Fruit fly (Drosophila melanogaster) whole organism, embryonic: ENCODE results near the gene CG33703.

Experiments used
- Blimp-1 ChIP-seq: fragments of 200-800 bp; sonication (Bioruptor generic); optimal IDR thresholded peaks from 3 replicates; lab custom pipeline; 2018; ENCODE audit warnings: missing biosample characterization, missing genetic modification characterization, mild to moderate bottlenecking, moderate library complexity, missing genetic modification reagents
- CG10147 ChIP-seq: fragments of 200-800 bp; sonication (Bioruptor generic); optimal IDR thresholded peaks from 2 replicates; lab custom pipeline; 2019; ENCODE audit warnings: missing biosample characterization, mild to moderate bottlenecking, missing genetic modification characterization, moderate library complexity
- CG10431 ChIP-seq: fragments of 200-800 bp; sonication (Bioruptor generic); optimal IDR thresholded peaks from 3 replicates; lab custom pipeline; 2018; ENCODE audit warnings: missing biosample characterization, mild to moderate bottlenecking, missing genetic modification characterization
- CG11398 ChIP-seq: fragments of 200-800 bp; sonication (Bioruptor generic); optimal IDR thresholded peaks from 2 replicates; lab custom pipeline; 2016; ENCODE audit warnings: missing biosample characterization, missing genetic modification characterization
- CG12391 ChIP-seq: fragments of 200-800 bp; sonication (Bioruptor generic); optimal IDR thresholded peaks from 3 replicates; lab custom pipeline; 2018; ENCODE audit warnings: missing biosample characterization, mild to moderate bottlenecking, missing genetic modification characterization, moderate library complexity
- CG13624 ChIP-seq: fragments of 200-800 bp; sonication (Bioruptor generic); optimal IDR thresholded peaks from 2 replicates; lab custom pipeline; 2016; ENCODE audit warnings: missing biosample characterization, missing genetic modification characterization
- CG18599 ChIP-seq: fragments of 200-800 bp; sonication (Bioruptor generic); optimal IDR thresholded peaks from 3 replicates; lab custom pipeline; 2017; ENCODE audit warnings: missing biosample characterization, missing genetic modification characterization, mild to moderate bottlenecking, moderate library complexity, missing genetic modification reagents
- CG2202 ChIP-seq: fragments of 200-800 bp; sonication (Bioruptor generic); optimal IDR thresholded peaks from 2 replicates; lab custom pipeline; 2018; ENCODE audit warnings: missing biosample characterization, mild to moderate bottlenecking, missing genetic modification characterization
- CG34422 ChIP-seq: fragments of 200-800 bp; sonication (Bioruptor generic); IDR thresholded peaks from 3 replicates; pipeline ENCODE4 v1.3.6; 2022; ENCODE audit warnings: missing biosample characterization, missing genetic modification characterization
- CG4820 ChIP-seq: fragments of 200-800 bp; sonication (Bioruptor generic); optimal IDR thresholded peaks from 3 replicates; lab custom pipeline; 2016; ENCODE audit warnings: missing biosample characterization, missing genetic modification characterization
- CG6683 ChIP-seq: fragments of 200-800 bp; sonication (Bioruptor generic); optimal IDR thresholded peaks from 2 replicates; lab custom pipeline; 2017; ENCODE audit warnings: missing biosample characterization, mild to moderate bottlenecking, missing genetic modification characterization, missing genetic modification reagents
- CG6765 ChIP-seq: fragments of 200-800 bp; sonication (Bioruptor generic); optimal IDR thresholded peaks from 3 replicates; lab custom pipeline; 2017; ENCODE audit warnings: missing biosample characterization, mild to moderate bottlenecking, missing genetic modification characterization
- CG6854 ChIP-seq: fragments of 200-800 bp; sonication (Bioruptor generic); optimal IDR thresholded peaks from 3 replicates; lab custom pipeline; 2017; ENCODE audit warnings: missing biosample characterization, mild to moderate bottlenecking, missing genetic modification characterization
- CG7745 ChIP-seq: fragments of 200-800 bp; sonication (Bioruptor generic); optimal IDR thresholded peaks from 2 replicates; lab custom pipeline; 2018; ENCODE audit warnings: missing biosample characterization, mild to moderate bottlenecking, missing genetic modification characterization, moderate library complexity
- CG8388 ChIP-seq: fragments of 200-800 bp; sonication (Bioruptor generic); optimal IDR thresholded peaks from 2 replicates; lab custom pipeline; 2019; ENCODE audit warnings: missing biosample characterization, mild to moderate bottlenecking, missing genetic modification characterization, moderate library complexity
- CG9437 ChIP-seq: fragments of 200-800 bp; sonication (Bioruptor generic); optimal IDR thresholded peaks from 2 replicates; lab custom pipeline; 2018; ENCODE audit warnings: missing biosample characterization, mild to moderate bottlenecking, missing genetic modification characterization
- CG9932 ChIP-seq: fragments of 200-800 bp; sonication (Bioruptor generic); IDR thresholded peaks from 2 replicates; pipeline ENCODE4 v1.3.6; 2022; ENCODE audit warnings: missing biosample characterization, missing genetic modification characterization
- CHES-1-like ChIP-seq: fragments of 200-800 bp; sonication (Bioruptor generic); optimal IDR thresholded peaks from 2 replicates; lab custom pipeline; 2016; ENCODE audit warnings: missing biosample characterization, missing genetic modification characterization
- CkIIα-i1 ChIP-seq: fragments of 200-800 bp; sonication (Bioruptor generic); IDR thresholded peaks from 2 replicates; pipeline ENCODE4 v1.3.6; 2022; ENCODE audit warnings: missing biosample characterization, missing genetic modification characterization
- CrebB ChIP-seq: fragments of 200-800 bp; sonication (Bioruptor generic); optimal IDR thresholded peaks from 3 replicates; lab custom pipeline; 2018; ENCODE audit warnings: missing biosample characterization, mild to moderate bottlenecking, missing genetic modification characterization
- Dip3 ChIP-seq: fragments of 200-800 bp; sonication (Bioruptor generic); optimal IDR thresholded peaks from 3 replicates; lab custom pipeline; 2016; ENCODE audit warnings: missing biosample characterization, missing genetic modification characterization
- Doc2 ChIP-seq: fragments of 200-800 bp; sonication (Bioruptor generic); IDR thresholded peaks from 2 replicates; pipeline ENCODE4 v1.3.6; 2022; ENCODE audit warnings: missing biosample characterization, missing genetic modification characterization
- Dref ChIP-seq: fragments of 200-800 bp; sonication (Bioruptor generic); IDR thresholded peaks from 2 replicates; pipeline ENCODE4 v1.3.6; 2022; ENCODE audit warnings: missing biosample characterization, missing genetic modification characterization
- Fer1 ChIP-seq: fragments of 200-800 bp; sonication (Bioruptor generic); optimal IDR thresholded peaks from 2 replicates; lab custom pipeline; 2017; ENCODE audit warnings: missing biosample characterization, mild to moderate bottlenecking, missing genetic modification characterization
- GATAe ChIP-seq: fragments of 200-800 bp; sonication (Bioruptor generic); conservative IDR thresholded peaks from 2 replicates; pipeline ENCODE4 v1.3.6; 2022; ENCODE audit warnings: missing biosample characterization, missing genetic modification characterization
- Hmr ChIP-seq: fragments of 200-800 bp; sonication (Bioruptor generic); optimal IDR thresholded peaks from 3 replicates; lab custom pipeline; 2017; ENCODE audit warnings: mild to moderate bottlenecking, missing biosample characterization, missing genetic modification reagents, missing genetic modification characterization
- Max ChIP-seq: fragments of 200-800 bp; sonication (Bioruptor generic); optimal IDR thresholded peaks from 2 replicates; lab custom pipeline; 2016; ENCODE audit warnings: missing biosample characterization, mild to moderate bottlenecking, missing genetic modification characterization
- Mes4 ChIP-seq: fragments of 200-800 bp; sonication (Bioruptor generic); optimal IDR thresholded peaks from 2 replicates; lab custom pipeline; 2016; ENCODE audit warnings: missing biosample characterization, missing genetic modification characterization
- Poxn ChIP-seq: fragments of 200-800 bp; sonication (Bioruptor generic); IDR thresholded peaks from 2 replicates; pipeline ENCODE4 v1.3.6; 2022; ENCODE audit warnings: missing biosample characterization, missing genetic modification characterization
- bbx ChIP-seq: fragments of 200-800 bp; sonication (Bioruptor generic); IDR thresholded peaks from 2 replicates; pipeline ENCODE4 v1.3.6; 2022; ENCODE audit warnings: missing biosample characterization, missing genetic modification characterization; ENCODE audit not compliant: partially characterized antibody
- br ChIP-seq: fragments of >200 bp; optimal IDR thresholded peaks from 2 replicates; lab custom pipeline; 2017
- chinmo ChIP-seq: fragments of 200-800 bp; sonication (Bioruptor generic); IDR thresholded peaks from 4 replicates; pipeline ENCODE4 v1.3.6; 2022; ENCODE audit warnings: missing biosample characterization, missing genetic modification characterization; ENCODE audit not compliant: partially characterized antibody
- dm ChIP-seq: fragments of 200-800 bp; sonication (Bioruptor generic); optimal IDR thresholded peaks from 3 replicates; lab custom pipeline; 2016; ENCODE audit warnings: missing biosample characterization, missing genetic modification characterization
- ems ChIP-seq: fragments of 200-800 bp; sonication (Bioruptor generic); optimal IDR thresholded peaks from 3 replicates; lab custom pipeline; 2016; ENCODE audit warnings: missing biosample characterization, missing genetic modification characterization
- eve ChIP-seq, 2 experiments: fragments of >200 bp; optimal IDR thresholded peaks; 2 replicates each; lab custom pipeline; 2017; ENCODE audit warnings: missing biosample characterization in 2 of 2, missing genetic modification characterization in 2 of 2
- insv ChIP-seq, 2 experiments: fragments of 200-800 bp; sonication (Bioruptor generic); optimal IDR thresholded peaks; 3 replicates each; lab custom pipeline; 2016 to 2018; ENCODE audit warnings: missing biosample characterization in 2 of 2, missing genetic modification characterization in 2 of 2
- kay ChIP-seq: fragments of 200-800 bp; sonication (Bioruptor generic); optimal IDR thresholded peaks from 2 replicates; lab custom pipeline; 2016; ENCODE audit warnings: missing biosample characterization, missing genetic modification characterization
- kni ChIP-seq: fragments of 200-800 bp; sonication (Bioruptor generic); optimal IDR thresholded peaks from 3 replicates; lab custom pipeline; 2017; ENCODE audit warnings: mild to moderate bottlenecking, missing biosample characterization, missing genetic modification reagents, missing genetic modification characterization
- knrl ChIP-seq: fragments of 200-800 bp; sonication (Bioruptor generic); IDR thresholded peaks from 3 replicates; pipeline ENCODE4 v1.3.6; 2022; ENCODE audit warnings: missing biosample characterization, missing genetic modification characterization; ENCODE audit not compliant: partially characterized antibody
- mld ChIP-seq: fragments of 200-800 bp; sonication (Bioruptor generic); IDR thresholded peaks from 3 replicates; pipeline ENCODE4 v1.3.6; 2022; ENCODE audit warnings: missing biosample characterization, missing genetic modification characterization; ENCODE audit not compliant: partially characterized antibody
- nau ChIP-seq: fragments of 200-800 bp; sonication (Bioruptor generic); optimal IDR thresholded peaks from 3 replicates; lab custom pipeline; 2017; ENCODE audit warnings: missing biosample characterization, mild to moderate bottlenecking, missing genetic modification characterization, missing genetic modification reagents
- prd ChIP-seq, 3 experiments: fragments of >200 bp in 2 of 3; fragments of 200-800 bp in 1 of 3; sonication (Bioruptor generic) in 1 of 3; optimal IDR thresholded peaks in 2 of 3; IDR thresholded peaks in 1 of 3; 2 replicates in 2 of 3; 3 replicates in 1 of 3; pipeline versions ENCODE4 v1.3.6 to Lab custom; 2017 to 2022; ENCODE audit warnings: missing biosample characterization in 1 of 3, missing genetic modification characterization in 1 of 3
- salm ChIP-seq: fragments of 200-800 bp; sonication (Bioruptor generic); optimal IDR thresholded peaks from 2 replicates; lab custom pipeline; 2018; ENCODE audit warnings: missing biosample characterization, mild to moderate bottlenecking, missing genetic modification characterization
- sc ChIP-seq, 3 experiments: fragments of >200 bp in 2 of 3; fragments of 200-800 bp in 1 of 3; sonication (Bioruptor generic) in 1 of 3; optimal IDR thresholded peaks; 2 replicates in 2 of 3; 3 replicates in 1 of 3; lab custom pipeline; 2017; ENCODE audit warnings: mild to moderate bottlenecking in 1 of 3, missing biosample characterization in 1 of 3, missing genetic modification characterization in 1 of 3, missing genetic modification reagents in 1 of 3
- sd ChIP-seq: fragments of 200-800 bp; sonication (Bioruptor generic); optimal IDR thresholded peaks from 3 replicates; lab custom pipeline; 2018; ENCODE audit warnings: missing biosample characterization, mild to moderate bottlenecking, missing genetic modification characterization, moderate library complexity

The CG33703 gene

DNA sequence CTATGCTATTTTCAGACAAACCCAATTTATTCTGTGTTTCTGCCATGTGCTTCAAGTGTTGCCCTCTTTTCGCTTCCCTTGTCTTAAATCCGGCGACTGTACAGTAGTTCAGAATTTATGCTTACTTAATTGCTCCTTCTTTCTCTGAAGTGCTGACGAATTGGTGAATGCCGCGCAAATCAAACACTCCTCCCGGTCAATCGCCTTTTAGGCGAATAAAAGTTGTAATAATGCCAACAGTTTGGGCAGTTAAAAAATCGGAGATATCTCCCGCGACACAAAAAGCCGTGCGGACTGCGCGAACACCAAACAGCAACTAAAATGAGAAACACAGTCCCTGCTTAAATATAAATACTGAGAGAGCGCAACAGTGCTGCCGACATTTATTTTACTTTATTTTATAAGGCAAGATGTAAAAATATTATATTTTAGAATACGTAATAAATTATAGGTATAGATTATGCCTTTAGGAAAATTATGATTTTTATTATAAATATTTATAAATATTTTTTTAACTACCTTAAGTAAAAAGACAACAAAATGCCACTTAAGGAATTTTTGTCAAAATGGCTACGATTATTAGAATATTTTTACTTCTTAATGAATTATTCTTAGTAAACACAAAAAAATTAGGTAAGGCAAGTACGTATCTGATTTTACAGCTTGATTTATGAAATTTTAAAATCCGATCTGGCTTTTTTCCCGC, 7.3 kb downstream of the CG33703 start, which contains the start of gene path (continued):
- no peak for TF ChIP-seq Doc2
- TF ChIP-seq CG10147 (GFP tag; lab: Kevin White, UChicago), result peak; percentile 22
- peak; percentile 52 for TF ChIP-seq CG6765 (GFP tag; lab: Kevin White, UChicago)
- peak; percentile 57 for TF ChIP-seq dm (GFP tag; lab: Kevin White, UChicago)
- no peak for TF ChIP-seq CG13624 (GFP tag; lab: Kevin White, UChicago)
- no peak for TF ChIP-seq CG6854 (GFP tag; lab: Kevin White, UChicago)
- no peak for TF ChIP-seq sc (optimal IDR thresholded peaks at IDR 0.05; lab: Kevin White, UChicago)
- TF ChIP-seq sc (GFP tag; optimal IDR thresholded peaks at IDR 0.05; lab: Kevin White, UChicago), result no peak
- TF ChIP-seq CkIIα-i1 (GFP tag; lab: Robert Waterston, UW), result no peak
- peak; percentile 67; the same call in 1 of the 2 replicates for TF ChIP-seq bbx (GFP tag; lab: Robert Waterston, UW)
- no peak for TF ChIP-seq mld (GFP tag; lab: Robert Waterston, UW)
- TF ChIP-seq insv (GFP tag; optimal IDR thresholded peaks at IDR 0.05; lab: Kevin White, UChicago), result peak in 1 of 2 experiments; percentile 10
- peak; percentile 60; the same call in 1 of the 3 replicates for TF ChIP-seq CG34422
- no peak for TF ChIP-seq prd (optimal IDR thresholded peaks at IDR 0.05; lab: Kevin White, UChicago)
- TF ChIP-seq prd (GFP tag; IDR thresholded peaks at IDR 0.05; lab: Robert Waterston, UW), result 0 out of 3 replicates have a peak, but pooled peaks have one; percentile 19
- peak; percentile 26 for TF ChIP-seq Hmr (GFP tag; lab: Kevin White, UChicago)
- peak; percentile 58 for TF ChIP-seq CG8388
- no peak for TF ChIP-seq Poxn (GFP tag; lab: Robert Waterston, UW)
- peak; percentile 13 for TF ChIP-seq CG2202 (tag; lab: Kevin White, UChicago)
- TF ChIP-seq kni (GFP tag; lab: Kevin White, UChicago), result peak; percentile 29
- no peak for TF ChIP-seq CG11398 (GFP tag; lab: Kevin White, UChicago)
- TF ChIP-seq CHES-1-like (GFP tag; lab: Kevin White, UChicago), result no peak
- no peak for TF ChIP-seq Dref (GFP tag; lab: Robert Waterston, UW)
- peak; percentile 19 for TF ChIP-seq nau (GFP tag; lab: Kevin White, UChicago)
- peak; percentile 1 for TF ChIP-seq sd
- TF ChIP-seq CG12391, result peak; percentile 55
- TF ChIP-seq ems (GFP tag; lab: Kevin White, UChicago), result no peak
- no peak for TF ChIP-seq Mes4 (GFP tag; lab: Kevin White, UChicago)
- TF ChIP-seq CG7745 (tag; lab: Kevin White, UChicago), result no peak
- no peak for TF ChIP-seq CG9932 (GFP tag; lab: Robert Waterston, UW)
- peak; percentile 38 for TF ChIP-seq CG6683 (GFP tag; lab: Kevin White, UChicago)
- TF ChIP-seq Fer1, result peak; percentile 57
- no peak for TF ChIP-seq knrl (GFP tag; lab: Robert Waterston, UW)
- TF ChIP-seq Blimp-1, result peak; percentile 66
- TF ChIP-seq GATAe (GFP tag; lab: Robert Waterston, UW), result no peak
- TF ChIP-seq chinmo (GFP tag; lab: Robert Waterston, UW), result peak; percentile 56; the same call in 2 of the 4 replicates

DNA sequence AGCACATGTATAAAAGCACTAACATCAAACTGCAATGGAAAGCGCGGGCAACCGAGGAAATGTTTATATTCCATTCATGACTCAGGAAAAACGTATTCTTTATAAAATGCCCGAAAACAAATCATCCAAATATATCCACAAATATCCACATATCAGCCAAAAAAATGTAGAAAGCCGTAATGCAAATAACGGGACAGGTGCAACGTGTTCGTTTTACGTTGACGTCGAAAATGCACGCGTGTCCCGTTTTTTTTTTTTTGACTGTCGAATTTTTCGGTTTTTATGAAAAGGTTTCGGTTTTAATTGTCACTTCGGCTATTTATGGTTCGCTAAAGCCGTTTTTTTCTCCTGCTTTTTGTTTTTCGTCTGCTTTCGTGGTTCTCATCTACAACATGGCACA, 7.9 kb downstream of the CG33703 start:
- TF ChIP-seq CG2202 (tag; lab: Kevin White, UChicago) (no peak), salm (tag; lab: Kevin White, UChicago) (no peak), Max (GFP tag; lab: Kevin White, UChicago) (no peak), CG4820 (GFP tag; lab: Kevin White, UChicago) (no peak), CG9437 (peak; percentile 52), kay (GFP tag; lab: Kevin White, UChicago) (no peak), Dip3 (GFP tag; lab: Kevin White, UChicago) (no peak), br (lab: Kevin White, UChicago) (no peak), CrebB (tag; lab: Kevin White, UChicago) (no peak), CG10431 (GFP tag; lab: Kevin White, UChicago) (no peak), eve (GFP tag; optimal IDR thresholded peaks at IDR 0.05; lab: Kevin White, UChicago) (peak in 1 of 2 experiments; percentile 55), CG18599 (GFP tag; lab: Kevin White, UChicago) (no peak)
